Fruit fly (Drosophila melanogaster) whole organism, embryonic: Measurements from ENCODE around the gene CG44838.
A peak's percentile ranks its signal among the peaks of the same experiment; 100 is the strongest.

Experiments used
- Abd-B ChIP-seq: fragments of 200-800 bp; sonication (Bioruptor generic); optimal IDR thresholded peaks from 2 replicates; lab custom pipeline; 2018; ENCODE audit warnings: missing biosample characterization, mild to moderate bottlenecking, missing genetic modification characterization, moderate library complexity
- CG10321 ChIP-seq: fragments of 200-800 bp; sonication (Bioruptor generic); IDR thresholded peaks from 2 replicates; pipeline ENCODE4 v1.3.6; 2022; ENCODE audit warnings: missing biosample characterization, missing genetic modification characterization
- CG10462 ChIP-seq: fragments of 200-800 bp; sonication (Bioruptor generic); optimal IDR thresholded peaks from 2 replicates; lab custom pipeline; 2016; ENCODE audit warnings: missing biosample characterization, missing genetic modification characterization
- CG11560 ChIP-seq: fragments of 200-800 bp; sonication (Bioruptor generic); IDR thresholded peaks from 3 replicates; pipeline ENCODE4 v1.3.6; 2022; ENCODE audit warnings: missing biosample characterization, missing genetic modification characterization
- CG11696 ChIP-seq: fragments of 200-800 bp; sonication (Bioruptor generic); IDR thresholded peaks from 2 replicates; pipeline ENCODE4 v1.3.6; 2022; ENCODE audit warnings: missing biosample characterization, missing genetic modification characterization
- CG12659 ChIP-seq: fragments of 200-800 bp; sonication (Bioruptor generic); optimal IDR thresholded peaks from 3 replicates; lab custom pipeline; 2017; ENCODE audit warnings: mild to moderate bottlenecking, missing biosample characterization, missing genetic modification reagents, missing genetic modification characterization
- CG13624 ChIP-seq: fragments of 200-800 bp; sonication (Bioruptor generic); optimal IDR thresholded peaks from 2 replicates; lab custom pipeline; 2016; ENCODE audit warnings: missing biosample characterization, missing genetic modification characterization
- CG14441 ChIP-seq: fragments of 200-800 bp; sonication (Bioruptor generic); IDR thresholded peaks from 2 replicates; pipeline ENCODE4 v1.3.6; 2022; ENCODE audit warnings: missing biosample characterization, missing genetic modification characterization
- CG15601 ChIP-seq: fragments of 200-800 bp; sonication (Bioruptor generic); optimal IDR thresholded peaks from 3 replicates; lab custom pipeline; 2019; ENCODE audit warnings: missing biosample characterization, mild to moderate bottlenecking, missing genetic modification characterization, moderate library complexity
- CG16863 ChIP-seq: fragments of 200-800 bp; sonication (Bioruptor generic); optimal IDR thresholded peaks from 3 replicates; lab custom pipeline; 2016; ENCODE audit warnings: missing biosample characterization, missing genetic modification characterization
- CG17359 ChIP-seq: fragments of 200-800 bp; sonication (Bioruptor generic); optimal IDR thresholded peaks from 3 replicates; lab custom pipeline; 2018; ENCODE audit warnings: missing biosample characterization, mild to moderate bottlenecking, missing genetic modification characterization, moderate library complexity
- CG18619 ChIP-seq: fragments of 200-800 bp; sonication (Bioruptor generic); optimal IDR thresholded peaks from 3 replicates; lab custom pipeline; 2017; ENCODE audit warnings: missing biosample characterization, mild to moderate bottlenecking, missing genetic modification characterization
- CG2678 ChIP-seq: fragments of 200-800 bp; sonication (Bioruptor generic); optimal IDR thresholded peaks from 3 replicates; lab custom pipeline; 2019; ENCODE audit warnings: missing biosample characterization, mild to moderate bottlenecking, missing genetic modification characterization, moderate library complexity
- CG30431 ChIP-seq: fragments of 200-800 bp; sonication (Bioruptor generic); optimal IDR thresholded peaks from 2 replicates; lab custom pipeline; 2017; ENCODE audit warnings: missing biosample characterization, missing genetic modification characterization
- CG3281 ChIP-seq: fragments of 200-800 bp; sonication (Bioruptor generic); optimal IDR thresholded peaks from 3 replicates; lab custom pipeline; 2017; ENCODE audit warnings: missing biosample characterization, mild to moderate bottlenecking, missing genetic modification characterization
- CG5180 ChIP-seq: fragments of 200-800 bp; sonication (Bioruptor generic); optimal IDR thresholded peaks from 3 replicates; lab custom pipeline; 2017; ENCODE audit warnings: missing biosample characterization, missing genetic modification characterization, mild to moderate bottlenecking, moderate library complexity, missing genetic modification reagents
- CG5245 ChIP-seq: fragments of 200-800 bp; sonication (Bioruptor generic); optimal IDR thresholded peaks from 3 replicates; lab custom pipeline; 2016; ENCODE audit warnings: missing biosample characterization, missing genetic modification characterization
- CG9817 ChIP-seq: fragments of 200-800 bp; sonication (Bioruptor generic); optimal IDR thresholded peaks from 2 replicates; lab custom pipeline; 2018; ENCODE audit warnings: missing biosample characterization, mild to moderate bottlenecking, missing genetic modification characterization, moderate library complexity
- CHES-1-like ChIP-seq: fragments of 200-800 bp; sonication (Bioruptor generic); optimal IDR thresholded peaks from 2 replicates; lab custom pipeline; 2016; ENCODE audit warnings: missing biosample characterization, missing genetic modification characterization
- Camta ChIP-seq: fragments of 200-800 bp; sonication (Bioruptor generic); optimal IDR thresholded peaks from 2 replicates; lab custom pipeline; 2016; ENCODE audit warnings: missing biosample characterization, missing genetic modification characterization
- HLH3B ChIP-seq: fragments of 200-800 bp; sonication (Bioruptor generic); IDR thresholded peaks from 2 replicates; pipeline ENCODE4 v1.3.6; 2022; ENCODE audit warnings: missing biosample characterization, missing genetic modification characterization
- Hand ChIP-seq: fragments of 200-800 bp; sonication (Bioruptor generic); optimal IDR thresholded peaks from 2 replicates; lab custom pipeline; 2017; ENCODE audit warnings: mild to moderate bottlenecking, missing biosample characterization, missing genetic modification reagents, missing genetic modification characterization
- Hmr ChIP-seq: fragments of 200-800 bp; sonication (Bioruptor generic); optimal IDR thresholded peaks from 3 replicates; lab custom pipeline; 2017; ENCODE audit warnings: mild to moderate bottlenecking, missing biosample characterization, missing genetic modification reagents, missing genetic modification characterization
- Hr39 ChIP-seq: fragments of >200 bp; optimal IDR thresholded peaks from 2 replicates; lab custom pipeline; 2017
- Hr51 ChIP-seq, 2 experiments: fragments of 200-800 bp; sonication (Bioruptor generic); optimal IDR thresholded peaks; 2 replicates in 1 of 2; 3 replicates in 1 of 2; lab custom pipeline; 2016 to 2018; ENCODE audit warnings: missing biosample characterization in 2 of 2, missing genetic modification characterization in 2 of 2, mild to moderate bottlenecking in 1 of 2, moderate library complexity in 1 of 2
- Lhr ChIP-seq: fragments of 200-800 bp; sonication (Bioruptor generic); optimal IDR thresholded peaks from 3 replicates; lab custom pipeline; 2017; ENCODE audit warnings: mild to moderate bottlenecking, missing biosample characterization, missing genetic modification reagents, missing genetic modification characterization
- Lim3 ChIP-seq: fragments of 200-800 bp; sonication (Bioruptor generic); IDR thresholded peaks from 2 replicates; pipeline ENCODE4 v1.3.6; 2022; ENCODE audit warnings: missing biosample characterization, missing genetic modification characterization
- MTF-1 ChIP-seq: fragments of 200-800 bp; sonication (Bioruptor generic); optimal IDR thresholded peaks from 2 replicates; lab custom pipeline; 2018; ENCODE audit warnings: missing biosample characterization, mild to moderate bottlenecking, missing genetic modification characterization, borderline replicate concordance
- Nf-YB ChIP-seq: fragments of 200-800 bp; sonication (Bioruptor generic); optimal IDR thresholded peaks from 3 replicates; lab custom pipeline; 2019; ENCODE audit warnings: missing biosample characterization, mild to moderate bottlenecking, missing genetic modification characterization, moderate library complexity
- PHDP ChIP-seq: fragments of 200-800 bp; sonication (Bioruptor generic); optimal IDR thresholded peaks from 3 replicates; lab custom pipeline; 2018; ENCODE audit warnings: missing biosample characterization, mild to moderate bottlenecking, missing genetic modification characterization, moderate library complexity
- Sry-δ ChIP-seq: fragments of 200-800 bp; sonication (Bioruptor generic); optimal IDR thresholded peaks from 2 replicates; lab custom pipeline; 2016; ENCODE audit warnings: missing biosample characterization, missing genetic modification characterization
- TFAM ChIP-seq: fragments of 200-800 bp; sonication (Bioruptor generic); optimal IDR thresholded peaks from 2 replicates; lab custom pipeline; 2017; ENCODE audit warnings: missing biosample characterization, missing genetic modification characterization, inconsistent platforms
- Usf ChIP-seq: fragments of 200-800 bp; sonication (Bioruptor generic); optimal IDR thresholded peaks from 2 replicates; lab custom pipeline; 2017; ENCODE audit warnings: missing genotype, missing biosample characterization, missing genetic modification characterization
- al ChIP-seq: fragments of 200-800 bp; sonication (Bioruptor generic); IDR thresholded peaks from 2 replicates; pipeline ENCODE4 v1.3.6; 2022; ENCODE audit warnings: missing biosample characterization, missing genetic modification characterization
- bab2 ChIP-seq: fragments of 200-800 bp; sonication (Bioruptor generic); optimal IDR thresholded peaks from 2 replicates; lab custom pipeline; 2016; ENCODE audit warnings: missing biosample characterization, missing genetic modification characterization
- cad ChIP-seq: fragments of >200 bp; optimal IDR thresholded peaks from 2 replicates; lab custom pipeline; 2017; ENCODE audit warnings: missing biosample characterization, missing genetic modification characterization
- cato ChIP-seq: fragments of 200-800 bp; sonication (Bioruptor generic); optimal IDR thresholded peaks from 2 replicates; lab custom pipeline; 2016; ENCODE audit warnings: missing biosample characterization, missing genetic modification characterization, borderline replicate concordance
- dm ChIP-seq: fragments of 200-800 bp; sonication (Bioruptor generic); optimal IDR thresholded peaks from 3 replicates; lab custom pipeline; 2016; ENCODE audit warnings: missing biosample characterization, missing genetic modification characterization
- esg ChIP-seq: fragments of 200-800 bp; sonication (Bioruptor generic); conservative IDR thresholded peaks from 2 replicates; pipeline ENCODE4 v1.3.6; 2022; ENCODE audit warnings: missing biosample characterization, missing genetic modification characterization
- fd102C ChIP-seq: fragments of 200-800 bp; sonication (Bioruptor generic); optimal IDR thresholded peaks from 2 replicates; lab custom pipeline; 2018; ENCODE audit warnings: missing biosample characterization, mild to moderate bottlenecking, missing genetic modification characterization, moderate library complexity
- gce ChIP-seq: fragments of 200-800 bp; sonication (Bioruptor generic); IDR thresholded peaks from 3 replicates; pipeline ENCODE4 v1.3.6; 2022; ENCODE audit warnings: missing biosample characterization, missing genetic modification characterization
- grau ChIP-seq: fragments of 200-800 bp; optimal IDR thresholded peaks from 3 replicates; lab custom pipeline; 2019; ENCODE audit warnings: missing biosample characterization, mild to moderate bottlenecking, missing genetic modification characterization, moderate library complexity
- jumu ChIP-seq: fragments of 200-800 bp; sonication (Bioruptor generic); optimal IDR thresholded peaks from 3 replicates; lab custom pipeline; 2016; ENCODE audit warnings: missing biosample characterization, missing genetic modification characterization
- mirr ChIP-seq: fragments of 200-800 bp; sonication (Bioruptor generic); optimal IDR thresholded peaks from 3 replicates; lab custom pipeline; 2018; ENCODE audit warnings: missing biosample characterization, mild to moderate bottlenecking, missing genetic modification characterization
- mld ChIP-seq: fragments of 200-800 bp; sonication (Bioruptor generic); IDR thresholded peaks from 3 replicates; pipeline ENCODE4 v1.3.6; 2022; ENCODE audit warnings: missing biosample characterization, missing genetic modification characterization; ENCODE audit not compliant: partially characterized antibody
- sisA ChIP-seq: fragments of 200-800 bp; sonication (Bioruptor generic); IDR thresholded peaks from 2 replicates; pipeline ENCODE4 v1.3.6; 2022; ENCODE audit warnings: missing biosample characterization, missing genetic modification characterization
- sr ChIP-seq: fragments of 200-800 bp; sonication (Bioruptor generic); IDR thresholded peaks from 3 replicates; pipeline ENCODE4 v1.3.6; 2022; ENCODE audit warnings: missing biosample characterization, missing genetic modification characterization
- tap ChIP-seq: fragments of 200-800 bp; optimal IDR thresholded peaks from 3 replicates; lab custom pipeline; 2019; ENCODE audit warnings: missing biosample characterization, mild to moderate bottlenecking, missing genetic modification characterization, moderate library complexity
- zfh1 ChIP-seq: fragments of 200-800 bp; sonication (Bioruptor generic); IDR thresholded peaks from 3 replicates; pipeline ENCODE4 v1.3.6; 2022; ENCODE audit warnings: missing biosample characterization, missing genetic modification characterization

The CG44838 gene

DNA sequence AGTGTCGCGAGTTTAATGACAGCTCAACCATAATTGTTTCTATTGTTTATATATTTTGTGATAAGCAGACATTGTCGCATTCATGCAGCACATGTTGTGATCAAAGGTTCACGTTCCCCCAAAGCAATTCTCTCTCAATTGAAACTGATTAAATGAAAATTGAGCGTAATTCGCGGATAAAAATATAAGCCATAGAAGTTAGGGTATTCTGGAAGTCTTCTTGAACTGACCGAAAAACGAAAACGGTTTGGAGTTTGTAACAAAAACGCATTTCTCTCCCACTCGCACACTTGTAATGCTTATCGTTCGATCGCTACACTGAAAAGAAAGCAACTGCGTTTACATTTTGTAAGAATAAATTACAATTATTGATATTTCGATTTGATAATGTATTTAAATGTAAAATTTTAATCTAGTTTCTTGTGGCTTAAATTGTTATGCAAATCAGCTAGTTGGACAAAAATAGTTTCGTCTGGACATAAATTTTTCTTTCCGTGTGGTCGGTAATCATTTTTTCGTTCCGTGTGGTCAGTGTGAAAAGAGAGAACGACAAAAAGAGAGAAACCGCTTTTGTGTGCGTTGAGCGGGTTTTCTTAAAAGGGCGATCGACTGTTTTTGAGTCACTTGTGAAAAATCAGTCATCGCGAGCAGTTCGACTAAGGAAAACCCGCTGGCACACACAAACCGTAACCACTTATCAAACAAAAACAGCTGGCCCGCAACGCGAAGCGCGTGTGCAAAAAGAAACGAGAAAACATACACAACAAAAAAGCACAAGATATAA lies 38.0 kb upstream of the CG44838 start, which contains the start of gene aay (continued):
- TF ChIP-seq zfh1 (GFP tag; lab: Robert Waterston, UW): peak; percentile 99
- peak; percentile 99 for TF ChIP-seq Hmr
- peak; percentile 98 for TF ChIP-seq HLH3B (GFP tag; lab: Robert Waterston, UW)
- TF ChIP-seq Lhr: peak; percentile 96
- peak; percentile 98 for TF ChIP-seq CG14441
- peak; percentile 97 for TF ChIP-seq CG16863
- TF ChIP-seq Abd-B (GFP tag; lab: Kevin White, UChicago): peak; percentile 99
- TF ChIP-seq CG5245 (GFP tag; lab: Kevin White, UChicago): peak; percentile 97
- peak; percentile 99 for TF ChIP-seq CG13624 (GFP tag; lab: Kevin White, UChicago)
- peak; percentile 98 for TF ChIP-seq CG30431 (GFP tag; lab: Kevin White, UChicago)
- TF ChIP-seq CG15601: peak; percentile 98
- TF ChIP-seq CG11560: peak; percentile 91
- peak; percentile 98 for TF ChIP-seq CG3281 (GFP tag; lab: Kevin White, UChicago)
- peak; percentile 99 for TF ChIP-seq grau (tag; lab: Kevin White, UChicago)
- TF ChIP-seq esg (GFP tag; lab: Robert Waterston, UW): peak; percentile 98
- no peak for TF ChIP-seq mld (GFP tag; lab: Robert Waterston, UW)
- TF ChIP-seq Nf-YB (GFP tag; lab: Kevin White, UChicago): peak; percentile 92
- TF ChIP-seq MTF-1 (GFP tag; lab: Kevin White, UChicago): peak; percentile 95
- TF ChIP-seq CG9817 (tag; lab: Kevin White, UChicago): peak; percentile 98
- peak; percentile 96 for TF ChIP-seq jumu (GFP tag; lab: Kevin White, UChicago)
- TF ChIP-seq tap (tag; lab: Kevin White, UChicago): peak; percentile 99
- peak; percentile 96 for TF ChIP-seq al (GFP tag; lab: Robert Waterston, UW)
- peak; percentile 99 for TF ChIP-seq CG17359 (tag; lab: Kevin White, UChicago)
- peak; percentile 99 for TF ChIP-seq bab2 (GFP tag; lab: Kevin White, UChicago)
- no peak for TF ChIP-seq Hr39 (lab: Kevin White, UChicago)
- TF ChIP-seq Hand (GFP tag; lab: Kevin White, UChicago): peak; percentile 97
- peak; percentile 99 for TF ChIP-seq CG12659
- TF ChIP-seq dm (GFP tag; lab: Kevin White, UChicago): peak; percentile 96
- peak; percentile 97 for TF ChIP-seq cato (GFP tag; lab: Kevin White, UChicago)
- peak; percentile 97 for TF ChIP-seq CG10462
- TF ChIP-seq Hr51 (GFP tag; optimal IDR thresholded peaks at IDR 0.05; lab: Kevin White, UChicago): peak; percentile 98 to 99
- peak; percentile 99 for TF ChIP-seq CG18619
- peak; percentile 94 for TF ChIP-seq sr (GFP tag; lab: Robert Waterston, UW)
- peak; percentile 97 for TF ChIP-seq CHES-1-like (GFP tag; lab: Kevin White, UChicago)
- TF ChIP-seq Camta (GFP tag; lab: Kevin White, UChicago): peak; percentile 98
- TF ChIP-seq gce (GFP tag; lab: Robert Waterston, UW): peak; percentile 94
- TF ChIP-seq CG2678 (tag; lab: Kevin White, UChicago): peak; percentile 99
- TF ChIP-seq fd102C (GFP tag; lab: Kevin White, UChicago): peak; percentile 98
- TF ChIP-seq mirr (GFP tag; lab: Kevin White, UChicago): peak; percentile 90
- peak; percentile 92 for TF ChIP-seq TFAM (GFP tag; lab: Kevin White, UChicago)
- peak; percentile 94 for TF ChIP-seq Usf (GFP tag; lab: Kevin White, UChicago)
- peak; percentile 86 for TF ChIP-seq CG10321 (GFP tag; lab: Robert Waterston, UW)
- no peak for TF ChIP-seq cad
- TF ChIP-seq sisA (GFP tag; lab: Robert Waterston, UW): peak; percentile 98
- TF ChIP-seq Sry-δ (GFP tag; lab: Kevin White, UChicago): peak; percentile 66
- peak; percentile 99 for TF ChIP-seq PHDP (tag; lab: Kevin White, UChicago)
- peak; percentile 94 for TF ChIP-seq CG11696
- peak; percentile 93 for TF ChIP-seq Lim3
- TF ChIP-seq CG5180: peak; percentile 93
